Fruit fly (Drosophila melanogaster): ENCODE results near the gene Nse4.

Gene Nse4

DNA sequence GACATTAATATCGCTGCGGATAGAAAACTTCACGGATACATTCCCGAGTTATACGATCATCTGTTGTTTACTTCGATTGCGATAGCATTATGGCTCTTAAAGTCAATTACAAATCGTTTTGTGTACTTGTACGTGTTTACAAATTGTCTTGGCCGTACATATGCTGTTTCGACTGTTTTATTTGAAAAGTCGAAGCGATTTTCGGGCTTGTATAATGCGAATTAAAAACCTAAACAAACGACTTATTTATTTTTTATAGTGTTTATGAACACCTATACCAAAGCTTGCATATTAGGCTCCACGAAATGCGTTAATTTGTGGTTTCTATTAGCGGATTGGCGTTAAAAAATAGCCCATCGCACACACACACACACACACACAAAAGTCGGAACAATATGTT, 33.0 kb downstream of the Nse4 start:
- TF ChIP-seq CTCF (optimal IDR thresholded peaks at IDR 0.05) = no peak
- TF ChIP-seq CG8478 (optimal IDR thresholded peaks at IDR 0.05) = no peak

dm6 chr2L:10474268-10474678, 35.0 kb downstream of the Nse4 start, which contains the start of gene RluA-1:
Gene RluA-1, minus strand, starts transcription at chr2L:10474349.
- no peak for TF ChIP-seq CTCF (optimal IDR thresholded peaks at IDR 0.05)
- TF ChIP-seq CG8478 (optimal IDR thresholded peaks at IDR 0.05) = no peak

- TF ChIP-seq CTCF (optimal IDR thresholded peaks at IDR 0.05) (no peak), CG8478 (optimal IDR thresholded peaks at IDR 0.05) (no peak)
Measured at dm6 chr2L:10474815-10475214, 35.6 kb downstream of the Nse4 start.

DNA sequence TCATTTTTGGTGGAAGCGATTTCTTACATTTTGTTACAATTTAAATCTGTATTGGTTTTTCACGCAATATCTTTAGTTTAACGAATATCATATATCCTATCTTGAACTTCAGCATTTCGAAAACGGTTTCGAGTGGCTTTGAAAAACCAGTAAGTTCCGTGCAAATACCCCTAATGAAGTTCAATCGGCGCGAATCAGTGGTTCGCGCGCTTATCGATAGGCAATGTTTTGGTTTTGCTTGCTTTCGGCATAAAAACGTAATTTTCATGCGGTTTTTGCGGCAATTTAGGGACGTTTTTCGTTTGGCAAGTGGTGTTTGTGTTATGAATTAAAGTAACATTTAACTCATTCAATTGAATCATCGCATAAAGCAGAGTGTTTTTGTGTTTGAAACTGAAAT, 37.6 kb downstream of the Nse4 start, which contains the start of gene RluA-2:
TSS of gene RluA-2 (plus strand) at position 195 of the 400 bp plus-strand sequence.
- TF ChIP-seq CTCF (optimal IDR thresholded peaks at IDR 0.05) = no peak
- no peak for TF ChIP-seq CG8478 (optimal IDR thresholded peaks at IDR 0.05)

DNA sequence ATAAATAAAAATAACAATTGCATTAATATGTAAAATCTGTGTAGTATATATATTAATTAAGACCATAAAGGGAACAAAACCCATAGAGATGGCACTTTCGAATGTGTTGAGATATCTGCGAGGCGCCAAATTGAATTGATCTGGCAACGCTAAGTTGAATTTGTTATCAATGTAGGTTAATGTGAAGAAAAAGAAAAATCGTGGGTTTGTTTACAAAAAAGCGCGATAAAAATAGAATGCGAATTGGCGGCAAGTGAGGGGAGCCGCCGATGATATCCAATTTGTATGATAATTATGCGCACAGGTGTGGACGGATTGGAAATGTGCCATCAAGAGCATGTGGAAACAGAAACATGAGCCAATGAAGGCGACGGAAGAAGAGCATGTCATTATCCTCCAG, 40.6 kb downstream of the Nse4 start:
- TF ChIP-seq CTCF (optimal IDR thresholded peaks at IDR 0.05) = no peak
- TF ChIP-seq CG8478 (optimal IDR thresholded peaks at IDR 0.05) = no peak

dm6 chr2L:10483073-10483472, 43.8 kb downstream of the Nse4 start, which contains the start of gene Grip75:
Gene Grip75, plus strand, starts transcription at chr2L:10483295.
- no peak for TF ChIP-seq CTCF (optimal IDR thresholded peaks at IDR 0.05)
- TF ChIP-seq CG8478 (optimal IDR thresholded peaks at IDR 0.05) = no peak

- TF ChIP-seq CTCF (optimal IDR thresholded peaks at IDR 0.05) (no peak), CG8478 (optimal IDR thresholded peaks at IDR 0.05) (no peak)
Measured at dm6 chr2L:10488484-10489223, 49.4 kb downstream of the Nse4 start, which contains the start of the genes Cog4 and CG6144. Gene Cog4, minus strand, starts transcription at chr2L:10488622. Gene CG6144, plus strand, starts transcription at chr2L:10488694.

Data from S2 (cell line).